Fruit fly (Drosophila melanogaster) whole organism, embryonic: Measurements from ENCODE around the gene CG13679.

ENCODE experiments used
- Abd-B ChIP-seq: fragments of 200-800 bp; sonication (Bioruptor generic); optimal IDR thresholded peaks from 2 replicates; lab custom pipeline; 2018; ENCODE audit warnings: missing biosample characterization, mild to moderate bottlenecking, missing genetic modification characterization, moderate library complexity
- C15 ChIP-seq: fragments of 200-800 bp; sonication (Bioruptor generic); IDR thresholded peaks from 3 replicates; pipeline ENCODE4 v1.3.6; 2022; ENCODE audit warnings: missing biosample characterization, missing genetic modification characterization
- CG10274 ChIP-seq: fragments of 200-800 bp; sonication (Bioruptor generic); optimal IDR thresholded peaks from 3 replicates; lab custom pipeline; 2017; ENCODE audit warnings: missing biosample characterization, mild to moderate bottlenecking, missing genetic modification characterization
- CG10959 ChIP-seq: fragments of 200-800 bp; sonication (Bioruptor generic); IDR thresholded peaks from 2 replicates; pipeline ENCODE4 v1.3.6; 2022; ENCODE audit warnings: missing biosample characterization, missing genetic modification characterization
- CG1233 ChIP-seq: fragments of 200-800 bp; sonication (Bioruptor generic); optimal IDR thresholded peaks from 4 replicates; lab custom pipeline; 2018; ENCODE audit warnings: missing biosample characterization, mild to moderate bottlenecking, missing genetic modification characterization
- CG12391 ChIP-seq: fragments of 200-800 bp; sonication (Bioruptor generic); optimal IDR thresholded peaks from 3 replicates; lab custom pipeline; 2018; ENCODE audit warnings: missing biosample characterization, mild to moderate bottlenecking, missing genetic modification characterization, moderate library complexity
- CG13296 ChIP-seq: fragments of 200-800 bp; sonication (Bioruptor generic); optimal IDR thresholded peaks from 3 replicates; lab custom pipeline; 2018; ENCODE audit warnings: missing biosample characterization, mild to moderate bottlenecking, missing genetic modification characterization
- CG13624 ChIP-seq: fragments of 200-800 bp; sonication (Bioruptor generic); optimal IDR thresholded peaks from 2 replicates; lab custom pipeline; 2016; ENCODE audit warnings: missing biosample characterization, missing genetic modification characterization
- CG13775 ChIP-seq: fragments of 200-800 bp; sonication (Bioruptor generic); optimal IDR thresholded peaks from 3 replicates; lab custom pipeline; 2017; ENCODE audit warnings: missing biosample characterization, mild to moderate bottlenecking, missing genetic modification characterization
- CG15269 ChIP-seq: fragments of 200-800 bp; sonication (Bioruptor generic); optimal IDR thresholded peaks from 2 replicates; lab custom pipeline; 2018; ENCODE audit warnings: missing biosample characterization, mild to moderate bottlenecking, missing genetic modification characterization, moderate library complexity
- CG18011 ChIP-seq: fragments of 200-800 bp; sonication (Bioruptor generic); optimal IDR thresholded peaks from 2 replicates; lab custom pipeline; 2017; ENCODE audit warnings: missing biosample characterization, missing genetic modification characterization, mild to moderate bottlenecking, moderate library complexity, missing genotype
- CG18262 ChIP-seq: fragments of 200-800 bp; optimal IDR thresholded peaks from 3 replicates; lab custom pipeline; 2019; ENCODE audit warnings: missing biosample characterization, mild to moderate bottlenecking, missing genetic modification characterization, moderate library complexity
- CG2875 ChIP-seq: fragments of 200-800 bp; sonication (Bioruptor generic); optimal IDR thresholded peaks from 2 replicates; lab custom pipeline; 2017; ENCODE audit warnings: missing biosample characterization, mild to moderate bottlenecking, missing genetic modification characterization, missing genetic modification reagents
- CG4424 ChIP-seq: fragments of 200-800 bp; sonication (Bioruptor generic); optimal IDR thresholded peaks from 3 replicates; lab custom pipeline; 2016; ENCODE audit warnings: missing biosample characterization, missing genetic modification characterization
- CG4617 ChIP-seq: fragments of 200-800 bp; sonication (Bioruptor generic); optimal IDR thresholded peaks from 3 replicates; lab custom pipeline; 2016; ENCODE audit warnings: missing biosample characterization, missing genetic modification characterization, borderline replicate concordance
- CG6254 ChIP-seq: fragments of 200-800 bp; sonication (Bioruptor generic); optimal IDR thresholded peaks from 3 replicates; lab custom pipeline; 2017; ENCODE audit warnings: mild to moderate bottlenecking, missing biosample characterization, missing genetic modification reagents, missing genetic modification characterization
- CG6791 ChIP-seq: fragments of 200-800 bp; sonication (Bioruptor generic); IDR thresholded peaks from 3 replicates; pipeline ENCODE4 v1.3.6; 2022; ENCODE audit warnings: missing biosample characterization, missing genetic modification characterization; ENCODE audit not compliant: partially characterized antibody
- CG7556 ChIP-seq: fragments of 200-800 bp; sonication (Bioruptor generic); optimal IDR thresholded peaks from 2 replicates; lab custom pipeline; 2017; ENCODE audit warnings: missing biosample characterization, mild to moderate bottlenecking, missing genetic modification characterization
- CG7987 ChIP-seq: fragments of 200-800 bp; sonication (Bioruptor generic); optimal IDR thresholded peaks from 2 replicates; lab custom pipeline; 2018; ENCODE audit warnings: missing biosample characterization, mild to moderate bottlenecking, missing genetic modification characterization, moderate library complexity
- CG8359 ChIP-seq: fragments of 200-800 bp; sonication (Bioruptor generic); optimal IDR thresholded peaks from 2 replicates; lab custom pipeline; 2017; ENCODE audit warnings: missing biosample characterization, mild to moderate bottlenecking, missing genetic modification characterization, borderline replicate concordance
- CG9797 ChIP-seq: fragments of 200-800 bp; sonication (Bioruptor generic); optimal IDR thresholded peaks from 3 replicates; lab custom pipeline; 2018; ENCODE audit warnings: missing biosample characterization, mild to moderate bottlenecking, missing genetic modification characterization
- Dll ChIP-seq: fragments of 200-800 bp; sonication (Bioruptor generic); IDR thresholded peaks from 4 replicates; pipeline ENCODE4 v1.3.6; 2022; ENCODE audit warnings: missing biosample characterization, missing genetic modification characterization; ENCODE audit not compliant: partially characterized antibody
- E2f1 ChIP-seq: fragments of 200-800 bp; sonication (Bioruptor generic); IDR thresholded peaks from 2 replicates; pipeline ENCODE4 v1.3.6; 2022; ENCODE audit warnings: missing biosample characterization, missing genetic modification characterization
- Elba2 ChIP-seq: fragments of 200-800 bp; sonication (Bioruptor generic); optimal IDR thresholded peaks from 3 replicates; lab custom pipeline; 2016; ENCODE audit warnings: missing biosample characterization, missing genetic modification characterization
- NC2α ChIP-seq: fragments of 200-800 bp; sonication (Bioruptor generic); optimal IDR thresholded peaks from 2 replicates; lab custom pipeline; 2016; ENCODE audit warnings: missing biosample characterization, missing genetic modification characterization
- Optix ChIP-seq: fragments of 200-800 bp; sonication (Bioruptor generic); IDR thresholded peaks from 3 replicates; pipeline ENCODE4 v1.3.6; 2022; ENCODE audit warnings: missing biosample characterization, missing genetic modification characterization
- Tbp ChIP-seq: fragments of >200 bp; optimal IDR thresholded peaks from 2 replicates; lab custom pipeline; 2018; ENCODE audit warnings: missing biosample characterization, missing genetic modification characterization
- ase ChIP-seq: fragments of 200-800 bp; sonication (Bioruptor generic); IDR thresholded peaks from 3 replicates; pipeline ENCODE4 v1.3.6; 2022; ENCODE audit warnings: missing biosample characterization, missing genetic modification characterization
- bbx ChIP-seq: fragments of 200-800 bp; sonication (Bioruptor generic); IDR thresholded peaks from 2 replicates; pipeline ENCODE4 v1.3.6; 2022; ENCODE audit warnings: missing biosample characterization, missing genetic modification characterization; ENCODE audit not compliant: partially characterized antibody
- br ChIP-seq: fragments of >200 bp; optimal IDR thresholded peaks from 2 replicates; lab custom pipeline; 2017
- btn ChIP-seq: fragments of 200-800 bp; sonication (Bioruptor generic); optimal IDR thresholded peaks from 2 replicates; lab custom pipeline; 2016; ENCODE audit warnings: missing biosample characterization, missing genetic modification characterization
- cas ChIP-seq: fragments of 200-800 bp; sonication (Bioruptor generic); IDR thresholded peaks from 2 replicates; pipeline ENCODE4 v1.3.6; 2022; ENCODE audit warnings: missing biosample characterization, missing genetic modification characterization
- chn ChIP-seq: fragments of 200-800 bp; sonication (Bioruptor generic); optimal IDR thresholded peaks from 2 replicates; lab custom pipeline; 2016; ENCODE audit warnings: missing biosample characterization, missing genetic modification characterization
- dimm ChIP-seq: fragments of 200-800 bp; sonication (Bioruptor generic); IDR thresholded peaks from 2 replicates; pipeline ENCODE4 v1.3.6; 2022; ENCODE audit warnings: missing biosample characterization, missing genetic modification characterization
- dmrt11E ChIP-seq: fragments of 200-800 bp; sonication (Bioruptor generic); optimal IDR thresholded peaks from 3 replicates; lab custom pipeline; 2018; ENCODE audit warnings: missing biosample characterization, mild to moderate bottlenecking, missing genetic modification characterization, moderate library complexity
- gro ChIP-seq: fragments of 200-800 bp; sonication (Bioruptor generic); optimal IDR thresholded peaks from 2 replicates; lab custom pipeline; 2016; ENCODE audit warnings: missing biosample characterization, missing genetic modification characterization
- ham ChIP-seq: fragments of 200-800 bp; sonication (Bioruptor generic); IDR thresholded peaks from 2 replicates; pipeline ENCODE4 v1.3.6; 2022; ENCODE audit warnings: missing biosample characterization, missing genetic modification characterization
- jing ChIP-seq: fragments of 200-800 bp; sonication (Bioruptor generic); optimal IDR thresholded peaks from 2 replicates; lab custom pipeline; 2018; ENCODE audit warnings: missing biosample characterization, mild to moderate bottlenecking, missing genetic modification characterization
- jumu ChIP-seq: fragments of 200-800 bp; sonication (Bioruptor generic); optimal IDR thresholded peaks from 3 replicates; lab custom pipeline; 2016; ENCODE audit warnings: missing biosample characterization, missing genetic modification characterization
- kah ChIP-seq: fragments of 200-800 bp; sonication (Bioruptor generic); optimal IDR thresholded peaks from 2 replicates; lab custom pipeline; 2018; ENCODE audit warnings: missing biosample characterization, mild to moderate bottlenecking, missing genetic modification characterization
- lmd ChIP-seq: fragments of 200-800 bp; sonication (Bioruptor generic); IDR thresholded peaks from 2 replicates; pipeline ENCODE4 v1.3.6; 2022; ENCODE audit warnings: missing biosample characterization, missing genetic modification characterization
- p53 ChIP-seq: fragments of 200-800 bp; sonication (Bioruptor generic); optimal IDR thresholded peaks from 2 replicates; lab custom pipeline; 2016; ENCODE audit warnings: missing biosample characterization, missing genetic modification characterization
- pum ChIP-seq: fragments of 200-800 bp; sonication (Bioruptor generic); optimal IDR thresholded peaks from 2 replicates; lab custom pipeline; 2016; ENCODE audit warnings: missing biosample characterization, missing genetic modification characterization
- ranshi ChIP-seq: fragments of 200-800 bp; sonication (Bioruptor generic); IDR thresholded peaks from 2 replicates; pipeline ENCODE4 v1.3.6; 2022; ENCODE audit warnings: missing biosample characterization, missing genetic modification characterization
- tin ChIP-seq: fragments of 200-800 bp; sonication (Bioruptor generic); optimal IDR thresholded peaks from 3 replicates; lab custom pipeline; 2016; ENCODE audit warnings: missing biosample characterization, missing genetic modification characterization
- tll ChIP-seq, 2 experiments: fragments of 200-800 bp in 1 of 2; fragments of >200 bp in 1 of 2; sonication (Bioruptor generic) in 1 of 2; optimal IDR thresholded peaks; 2 replicates each; lab custom pipeline; 2017 to 2019; ENCODE audit warnings: missing biosample characterization in 2 of 2, missing genetic modification characterization in 2 of 2, mild to moderate bottlenecking in 1 of 2, moderate library complexity in 1 of 2
- wdn ChIP-seq: fragments of 200-800 bp; sonication (Bioruptor generic); IDR thresholded peaks from 2 replicates; pipeline ENCODE4 v1.3.6; 2022; ENCODE audit warnings: missing biosample characterization, missing genetic modification characterization
- wor ChIP-seq: fragments of 200-800 bp; sonication (Bioruptor generic); IDR thresholded peaks from 2 replicates; pipeline ENCODE4 v1.3.6; 2022; ENCODE audit warnings: missing biosample characterization, missing genetic modification characterization
- yki ChIP-seq: fragments of >200 bp; optimal IDR thresholded peaks from 3 replicates; lab custom pipeline; 2018

Gene CG13679

dm6 chr3L:8186627-8187396 is 15.8 kb upstream of the CG13679 start, which contains the start of the genes ERR and Atg18a (continued):
- TF ChIP-seq dmrt11E (tag; lab: Kevin White, UChicago) (peak; percentile 74), jumu (GFP tag; lab: Kevin White, UChicago) (peak; percentile 87), Dll (peak; percentile 67), CG7556 (GFP tag; lab: Kevin White, UChicago) (peak; percentile 75), CG8359 (GFP tag; lab: Kevin White, UChicago) (no peak), CG13296 (GFP tag; lab: Kevin White, UChicago) (peak; percentile 51), kah (GFP tag; lab: Kevin White, UChicago) (peak; percentile 3), E2f1 (GFP tag; lab: Robert Waterston, UW) (peak; percentile 82), Tbp (GFP tag; lab: Kevin White, UChicago) (no peak), pum (GFP tag; lab: Kevin White, UChicago) (peak; percentile 83), Elba2 (GFP tag; lab: Kevin White, UChicago) (peak; percentile 73), CG4617 (GFP tag; lab: Kevin White, UChicago) (peak; percentile 74), CG4424 (GFP tag; lab: Kevin White, UChicago) (peak; percentile 79), CG1233 (peak; percentile 77), chn (GFP tag; lab: Kevin White, UChicago) (peak; percentile 87), CG15269 (tag; lab: Kevin White, UChicago) (peak; percentile 85), CG18262 (tag; lab: Kevin White, UChicago) (peak; percentile 79), gro (GFP tag; lab: Kevin White, UChicago) (peak; percentile 66), yki (lab: Kevin White, UChicago) (no peak), CG18011 (GFP tag; lab: Kevin White, UChicago) (peak; percentile 70), NC2α (GFP tag; lab: Kevin White, UChicago) (peak; percentile 57), lmd (GFP tag; lab: Robert Waterston, UW) (peak; percentile 92), wdn (peak; percentile 79; the same call in 1 of the 2 replicates), wor (GFP tag; lab: Robert Waterston, UW) (peak; percentile 83), br (lab: Kevin White, UChicago) (no peak), tin (peak; percentile 82), CG6791 (GFP tag; lab: Robert Waterston, UW) (peak; percentile 45; the same call in 1 of the 3 replicates), ham (GFP tag; lab: Robert Waterston, UW) (peak; percentile 49), CG9797 (peak; percentile 50), CG10274 (GFP tag; lab: Kevin White, UChicago) (peak; percentile 28), CG13624 (GFP tag; lab: Kevin White, UChicago) (peak; percentile 67), p53 (peak; percentile 8), CG2875 (peak; percentile 17), Abd-B (GFP tag; lab: Kevin White, UChicago) (peak; percentile 92), dimm (peak; percentile 54; the same call in 1 of the 2 replicates), CG10959 (GFP tag; lab: Robert Waterston, UW) (peak; percentile 41; the same call in 1 of the 2 replicates), CG12391 (tag; lab: Kevin White, UChicago) (peak; percentile 91), tll (GFP tag; optimal IDR thresholded peaks at IDR 0.05; lab: Kevin White, UChicago) (peak in 1 of 2 experiments; percentile 90), bbx (GFP tag; lab: Robert Waterston, UW) (peak; percentile 50; the same call in 1 of the 2 replicates), CG13775 (GFP tag; lab: Kevin White, UChicago) (peak; percentile 90), ranshi (GFP tag; lab: Robert Waterston, UW) (peak; percentile 88), ase (GFP tag; lab: Robert Waterston, UW) (peak; percentile 78), jing (GFP tag; lab: Kevin White, UChicago) (no peak), CG7987 (GFP tag; lab: Kevin White, UChicago) (no peak), CG6254 (GFP tag; lab: Kevin White, UChicago) (peak; percentile 34), C15 (GFP tag; lab: Robert Waterston, UW) (peak; percentile 19; the same call in 1 of the 3 replicates), btn (GFP tag; lab: Kevin White, UChicago) (peak; percentile 46), Optix (GFP tag; lab: Robert Waterston, UW) (peak; percentile 61; the same call in 2 of the 3 replicates), cas (GFP tag; lab: Robert Waterston, UW) (peak; percentile 83)
